Fruit fly (Drosophila melanogaster): Measurements from ENCODE around the gene RabGGTb.

RabGGTb gene

DNA sequence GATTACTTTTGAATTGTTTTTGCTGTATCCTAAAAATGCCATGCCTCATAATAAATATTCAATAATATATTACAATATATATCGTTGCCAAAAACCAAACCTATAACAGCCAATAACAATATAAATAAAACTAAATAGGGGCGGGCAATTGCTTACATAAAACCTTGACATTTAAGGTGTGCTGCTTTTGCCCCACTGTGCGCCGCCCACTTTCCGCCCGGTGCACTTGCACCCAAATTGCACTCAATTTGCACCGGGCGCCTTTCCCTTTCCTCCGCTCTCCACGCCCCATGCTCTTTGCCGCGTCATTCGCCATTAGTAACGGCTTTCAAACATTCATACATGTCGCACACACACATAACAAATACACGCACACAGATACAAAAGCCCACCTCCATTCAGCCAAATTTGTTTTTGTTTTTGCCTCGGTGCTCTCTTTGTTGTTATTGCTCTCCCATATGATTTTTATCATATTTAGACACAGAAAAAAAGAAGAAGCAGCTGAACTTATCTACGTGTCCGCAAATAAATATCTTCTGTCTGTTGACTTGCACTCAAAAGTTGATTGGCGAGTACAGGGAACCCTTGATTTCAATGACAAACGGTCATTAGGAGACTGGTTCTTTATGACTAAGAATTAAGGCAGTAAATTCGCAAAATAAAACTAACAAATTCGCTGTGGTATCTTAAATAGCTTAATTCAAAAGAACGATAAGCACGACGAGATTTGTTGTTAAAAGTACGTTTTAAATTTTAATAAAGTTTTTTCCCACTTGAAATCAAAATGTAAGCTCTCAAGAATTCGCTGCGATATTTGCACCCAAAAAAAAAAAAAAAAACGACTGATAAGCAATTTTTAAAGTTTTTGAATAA, 20.8 kb upstream of the RabGGTb start:
- TF ChIP-seq CTCF (optimal IDR thresholded peaks at IDR 0.05), result no peak
- no peak for TF ChIP-seq CG8478 (optimal IDR thresholded peaks at IDR 0.05)

DNA sequence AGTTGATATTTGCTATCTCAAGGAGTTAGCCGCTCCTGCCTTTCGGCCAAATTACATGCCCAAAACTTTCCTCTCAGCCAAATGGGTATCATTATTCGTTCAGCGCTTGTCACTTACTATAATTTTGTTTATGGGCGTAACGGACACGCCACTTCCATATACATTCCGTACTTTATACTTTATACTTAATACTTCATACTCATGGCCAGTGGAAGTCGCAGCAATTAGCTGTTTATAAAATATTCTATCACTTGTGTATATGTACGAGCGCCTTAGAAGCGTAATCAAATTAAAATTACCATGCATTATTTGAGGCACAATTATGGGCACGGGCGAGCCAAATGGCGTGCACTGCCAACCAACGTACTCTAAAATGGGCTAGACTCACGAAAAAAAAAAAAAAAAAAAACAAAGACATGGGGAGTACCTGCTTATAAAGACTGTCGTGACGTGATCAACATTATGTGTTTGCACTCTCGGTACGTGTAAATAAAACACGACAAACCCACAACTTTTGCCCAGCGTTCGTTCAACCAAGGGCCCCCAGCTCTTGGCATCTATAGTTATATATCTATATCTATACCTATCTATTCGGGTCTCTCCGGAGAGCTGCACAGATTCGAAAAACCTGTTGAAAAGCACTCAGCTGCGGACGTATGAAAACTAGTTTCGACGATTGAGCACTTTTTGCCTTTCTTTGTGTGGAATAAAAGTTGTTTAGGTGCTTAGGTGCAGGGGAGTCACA, 17.6 kb upstream of the RabGGTb start:
- no peak for TF ChIP-seq CTCF (optimal IDR thresholded peaks at IDR 0.05)

dm6 chr2L:2861885-2862620, 16.9 kb upstream of the RabGGTb start:
- no peak for TF ChIP-seq CG8478 (optimal IDR thresholded peaks at IDR 0.05)
- TF ChIP-seq CTCF (optimal IDR thresholded peaks at IDR 0.05), result no peak

DNA sequence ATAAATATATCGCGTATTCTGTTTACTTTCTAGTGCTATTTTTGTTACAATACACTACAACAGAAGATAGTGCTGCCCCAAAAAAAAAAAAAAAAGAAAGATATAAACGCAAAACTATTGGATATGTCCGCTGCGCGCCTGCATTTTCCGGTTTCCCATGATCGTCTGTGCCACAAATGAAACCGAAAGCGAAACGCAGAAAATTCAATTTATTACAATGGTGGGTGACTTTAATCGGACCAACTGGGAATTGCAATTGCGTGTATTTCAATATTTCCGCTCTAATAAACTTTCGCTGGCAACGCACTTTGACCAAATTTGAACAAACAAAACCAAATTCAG, 16.3 kb upstream of the RabGGTb start:
- TF ChIP-seq CTCF (optimal IDR thresholded peaks at IDR 0.05) (no peak), CG8478 (optimal IDR thresholded peaks at IDR 0.05) (no peak)

DNA sequence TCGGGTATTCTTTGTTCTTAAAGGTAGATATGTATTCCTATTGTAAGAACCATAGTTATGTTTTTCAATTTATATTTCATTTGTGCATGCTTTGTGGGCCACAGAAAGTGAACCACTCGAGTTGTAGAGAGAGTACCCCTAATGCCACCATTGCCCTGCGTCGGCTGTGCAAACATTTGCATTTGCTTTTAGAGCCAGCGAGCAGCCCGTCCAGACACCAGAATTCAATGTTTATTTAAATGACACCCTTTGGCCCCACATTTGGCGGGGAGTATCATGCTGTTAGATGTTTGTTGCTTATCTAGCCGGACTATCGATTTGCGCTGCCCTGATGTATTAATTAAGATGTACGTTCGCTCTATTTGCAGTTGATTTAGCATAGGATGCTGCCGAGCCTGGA, 14.3 kb upstream of the RabGGTb start:
- TF ChIP-seq CG8478 (optimal IDR thresholded peaks at IDR 0.05), result no peak
- TF ChIP-seq CTCF (optimal IDR thresholded peaks at IDR 0.05), result no peak

dm6 chr2L:2865560-2866309, 13.2 kb upstream of the RabGGTb start:
- TF ChIP-seq CG8478 (optimal IDR thresholded peaks at IDR 0.05) (no peak), CTCF (optimal IDR thresholded peaks at IDR 0.05) (no peak)

dm6 chr2L:2869008-2869702, 9.8 kb upstream of the RabGGTb start, which contains the start of gene CG8813:
CG8813 (plus strand) TSS chr2L:2869652.
- TF ChIP-seq CTCF (optimal IDR thresholded peaks at IDR 0.05) (no peak), CG8478 (optimal IDR thresholded peaks at IDR 0.05) (no peak)

DNA sequence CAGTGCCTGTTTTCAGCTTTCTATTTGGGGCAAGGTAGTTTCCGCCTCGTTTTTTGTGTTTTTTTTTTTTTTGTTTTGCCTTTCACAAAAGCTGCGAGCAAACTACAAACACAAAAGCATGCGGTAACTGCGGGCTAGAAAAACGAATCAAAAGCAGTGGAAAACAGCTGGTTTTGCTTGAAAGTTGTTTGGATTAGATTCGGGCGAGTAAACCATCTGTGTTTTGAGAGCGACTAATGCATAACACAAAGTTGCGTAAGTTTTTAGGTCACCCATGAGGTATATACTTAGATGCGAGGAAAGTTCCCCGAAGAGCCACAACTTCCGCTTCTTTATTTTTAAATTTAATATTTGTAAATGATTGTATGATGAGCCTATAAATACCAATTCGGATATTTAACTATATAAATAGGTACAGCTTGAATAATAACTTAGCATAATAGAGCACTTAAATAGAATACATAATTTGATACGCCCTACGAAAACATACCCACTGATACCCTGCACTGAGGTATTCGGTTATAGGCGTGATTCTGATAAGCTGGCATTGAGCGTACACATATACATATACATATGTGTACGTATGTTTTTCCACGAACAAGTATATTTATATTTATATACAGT, 6.5 kb upstream of the RabGGTb start:
- TF ChIP-seq CG8478 (optimal IDR thresholded peaks at IDR 0.05) (no peak), CTCF (optimal IDR thresholded peaks at IDR 0.05) (no peak)

- TF ChIP-seq CTCF (optimal IDR thresholded peaks at IDR 0.05) (no peak), CG8478 (optimal IDR thresholded peaks at IDR 0.05) (no peak)
Observed at dm6 chr2L:2872968-2873728, 5.8 kb upstream of the RabGGTb start.

- TF ChIP-seq CG8478 (optimal IDR thresholded peaks at IDR 0.05) (no peak), CTCF (optimal IDR thresholded peaks at IDR 0.05) (no peak)
Observed at dm6 chr2L:2873729-2874127, 5.2 kb upstream of the RabGGTb start.

DNA sequence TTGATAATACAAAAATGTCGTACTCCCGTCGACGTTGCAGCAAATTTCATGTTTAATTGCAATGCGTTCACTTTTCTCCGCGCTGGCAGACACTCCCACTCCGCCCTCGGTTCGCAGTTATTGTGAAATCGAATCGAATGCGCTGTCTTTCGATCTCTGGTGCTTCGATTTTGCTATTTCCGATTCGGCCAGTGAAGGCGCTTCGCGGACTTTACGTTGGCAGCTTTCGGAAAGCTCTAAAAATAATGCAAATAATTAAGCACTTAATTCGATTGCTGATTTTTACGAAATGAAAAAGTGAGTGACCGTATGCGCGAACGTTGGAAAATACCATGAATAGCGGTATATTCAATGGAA, 4.7 kb upstream of the RabGGTb start, which contains the start of gene Ifrd1:
Ifrd1 (minus strand) TSS at position 305 of the 357 bp plus-strand sequence.
- TF ChIP-seq CG8478 (optimal IDR thresholded peaks at IDR 0.05), result no peak
- no peak for TF ChIP-seq CTCF (optimal IDR thresholded peaks at IDR 0.05)

dm6 chr2L:2874542-2875194, 4.2 kb upstream of the RabGGTb start, which contains the start of gene CG8814:
CG8814 (plus strand) TSS chr2L:2874890.
- TF ChIP-seq CTCF (optimal IDR thresholded peaks at IDR 0.05) (no peak), CG8478 (optimal IDR thresholded peaks at IDR 0.05) (no peak)

Measured in S2 (cell line).